Fruit fly (Drosophila melanogaster) whole organism, embryonic: ENCODE data around the gene Tbcd.

Experiments
- Atf3 ChIP-seq: fragments of 200-800 bp; sonication (Bioruptor generic); optimal IDR thresholded peaks from 3 replicates; lab custom pipeline; 2016; ENCODE audit warnings: missing biosample characterization, missing genetic modification characterization
- Bgb ChIP-seq: fragments of 200-800 bp; sonication (Bioruptor generic); IDR thresholded peaks from 2 replicates; pipeline ENCODE4 v1.3.6; 2022; ENCODE audit warnings: missing biosample characterization, missing genetic modification characterization; ENCODE audit not compliant: partially characterized antibody
- CG11085 ChIP-seq: fragments of 200-800 bp; sonication (Bioruptor generic); IDR thresholded peaks from 2 replicates; pipeline ENCODE4 v1.3.6; 2022; ENCODE audit warnings: missing biosample characterization, missing genetic modification characterization
- CG11247 ChIP-seq: fragments of 200-800 bp; sonication (Bioruptor generic); IDR thresholded peaks from 2 replicates; pipeline ENCODE4 v1.3.6; 2022; ENCODE audit warnings: missing biosample characterization, missing genetic modification characterization
- CG12155 ChIP-seq: fragments of 200-800 bp; sonication (Bioruptor generic); optimal IDR thresholded peaks from 3 replicates; lab custom pipeline; 2016; ENCODE audit warnings: missing biosample characterization, missing genetic modification characterization
- CG12236 ChIP-seq: fragments of 200-800 bp; sonication (Bioruptor generic); optimal IDR thresholded peaks from 2 replicates; lab custom pipeline; 2016; ENCODE audit warnings: missing biosample characterization, missing genetic modification characterization
- CG12659 ChIP-seq: fragments of 200-800 bp; sonication (Bioruptor generic); optimal IDR thresholded peaks from 3 replicates; lab custom pipeline; 2017; ENCODE audit warnings: mild to moderate bottlenecking, missing biosample characterization, missing genetic modification reagents, missing genetic modification characterization
- CG15073 ChIP-seq: fragments of 200-800 bp; sonication (Bioruptor generic); optimal IDR thresholded peaks from 2 replicates; lab custom pipeline; 2016; ENCODE audit warnings: missing biosample characterization, missing genetic modification characterization
- CG1602 ChIP-seq: fragments of 200-800 bp; sonication (Bioruptor generic); optimal IDR thresholded peaks from 3 replicates; lab custom pipeline; 2016; ENCODE audit warnings: missing biosample characterization, missing genetic modification characterization
- CG1603 ChIP-seq: fragments of 200-800 bp; sonication (Bioruptor generic); optimal IDR thresholded peaks from 2 replicates; lab custom pipeline; 2019; ENCODE audit warnings: missing biosample characterization, mild to moderate bottlenecking, missing genetic modification characterization, moderate library complexity
- CG17612 ChIP-seq: fragments of 200-800 bp; sonication (Bioruptor generic); IDR thresholded peaks from 2 replicates; pipeline ENCODE4 v1.3.6; 2022; ENCODE audit warnings: missing biosample characterization, missing genetic modification characterization
- CG1832 ChIP-seq: fragments of 200-800 bp; sonication (Bioruptor generic); optimal IDR thresholded peaks from 2 replicates; lab custom pipeline; 2017; ENCODE audit warnings: missing biosample characterization, mild to moderate bottlenecking, missing genetic modification characterization, inconsistent platforms
- CG18599 ChIP-seq: fragments of 200-800 bp; sonication (Bioruptor generic); optimal IDR thresholded peaks from 3 replicates; lab custom pipeline; 2017; ENCODE audit warnings: missing biosample characterization, missing genetic modification characterization, mild to moderate bottlenecking, moderate library complexity, missing genetic modification reagents
- CG2678 ChIP-seq: fragments of 200-800 bp; sonication (Bioruptor generic); optimal IDR thresholded peaks from 3 replicates; lab custom pipeline; 2019; ENCODE audit warnings: missing biosample characterization, mild to moderate bottlenecking, missing genetic modification characterization, moderate library complexity
- CG2889 ChIP-seq: fragments of 200-800 bp; sonication (Bioruptor generic); IDR thresholded peaks from 3 replicates; pipeline ENCODE4 v1.3.6; 2022; ENCODE audit warnings: missing biosample characterization, missing genetic modification characterization
- CG33557 ChIP-seq: fragments of 200-800 bp; sonication (Bioruptor generic); optimal IDR thresholded peaks from 2 replicates; lab custom pipeline; 2019; ENCODE audit warnings: missing biosample characterization, mild to moderate bottlenecking, missing genetic modification characterization, moderate library complexity
- CG3995 ChIP-seq: fragments of 200-800 bp; sonication (Bioruptor generic); optimal IDR thresholded peaks from 3 replicates; lab custom pipeline; 2016; ENCODE audit warnings: missing biosample characterization, missing genetic modification characterization
- CG4328 ChIP-seq: fragments of 200-800 bp; sonication (Bioruptor generic); optimal IDR thresholded peaks from 3 replicates; lab custom pipeline; 2017; ENCODE audit warnings: missing biosample characterization, missing genetic modification reagents, missing genetic modification characterization
- CG6654 ChIP-seq: fragments of 200-800 bp; sonication (Bioruptor generic); optimal IDR thresholded peaks from 2 replicates; lab custom pipeline; 2017; ENCODE audit warnings: missing biosample characterization, mild to moderate bottlenecking, missing genetic modification characterization
- CG6689 ChIP-seq: fragments of 200-800 bp; sonication (Bioruptor generic); IDR thresholded peaks from 2 replicates; pipeline ENCODE4 v1.3.6; 2022; ENCODE audit warnings: missing biosample characterization, missing genetic modification characterization
- CG6813 ChIP-seq: fragments of 200-800 bp; sonication (Bioruptor generic); optimal IDR thresholded peaks from 2 replicates; lab custom pipeline; 2017; ENCODE audit warnings: missing biosample characterization, missing genetic modification characterization, mild to moderate bottlenecking, moderate library complexity, missing genetic modification reagents
- CG7271 ChIP-seq: fragments of 200-800 bp; sonication (Bioruptor generic); optimal IDR thresholded peaks from 2 replicates; lab custom pipeline; 2018; ENCODE audit warnings: missing biosample characterization, mild to moderate bottlenecking, missing genetic modification characterization, moderate library complexity
- CG7357 ChIP-seq: fragments of 200-800 bp; sonication (Bioruptor generic); IDR thresholded peaks from 3 replicates; pipeline ENCODE4 v1.3.6; 2022; ENCODE audit warnings: missing biosample characterization, missing genetic modification characterization
- CG8765 ChIP-seq: fragments of 200-800 bp; sonication (Bioruptor generic); IDR thresholded peaks from 2 replicates; pipeline ENCODE4 v1.3.6; 2022; ENCODE audit warnings: missing biosample characterization, missing genetic modification characterization
- D ChIP-seq, 2 experiments: fragments of 200-800 bp in 1 of 2; fragments of >200 bp in 1 of 2; sonication (Bioruptor generic) in 1 of 2; optimal IDR thresholded peaks; 2 replicates in 1 of 2; 3 replicates in 1 of 2; lab custom pipeline; 2017; ENCODE audit warnings: mild to moderate bottlenecking in 1 of 2, missing biosample characterization in 1 of 2, missing genetic modification characterization in 1 of 2, missing genetic modification reagents in 1 of 2
- Dek ChIP-seq: fragments of 200-800 bp; sonication (Bioruptor generic); optimal IDR thresholded peaks from 3 replicates; lab custom pipeline; 2019; ENCODE audit warnings: missing biosample characterization, mild to moderate bottlenecking, missing genetic modification characterization, moderate library complexity
- Dp ChIP-seq: fragments of 200-800 bp; sonication (Bioruptor generic); optimal IDR thresholded peaks from 2 replicates; lab custom pipeline; 2018; ENCODE audit warnings: missing biosample characterization, mild to moderate bottlenecking, missing genetic modification characterization, moderate library complexity
- ERR ChIP-seq: fragments of 200-800 bp; sonication (Bioruptor generic); optimal IDR thresholded peaks from 2 replicates; lab custom pipeline; 2016; ENCODE audit warnings: missing biosample characterization, missing genetic modification characterization
- Hand ChIP-seq: fragments of 200-800 bp; sonication (Bioruptor generic); optimal IDR thresholded peaks from 2 replicates; lab custom pipeline; 2017; ENCODE audit warnings: mild to moderate bottlenecking, missing biosample characterization, missing genetic modification reagents, missing genetic modification characterization
- Max ChIP-seq: fragments of 200-800 bp; sonication (Bioruptor generic); optimal IDR thresholded peaks from 2 replicates; lab custom pipeline; 2016; ENCODE audit warnings: missing biosample characterization, mild to moderate bottlenecking, missing genetic modification characterization
- Meics ChIP-seq: fragments of 200-800 bp; sonication (Bioruptor generic); optimal IDR thresholded peaks from 2 replicates; lab custom pipeline; 2017; ENCODE audit warnings: missing biosample characterization, mild to moderate bottlenecking, missing genetic modification characterization
- Oli ChIP-seq: fragments of 200-800 bp; sonication (Bioruptor generic); optimal IDR thresholded peaks from 2 replicates; lab custom pipeline; 2018; ENCODE audit warnings: missing biosample characterization, mild to moderate bottlenecking, missing genetic modification characterization, moderate library complexity
- Rx ChIP-seq: fragments of 200-800 bp; sonication (Bioruptor generic); IDR thresholded peaks from 2 replicates; pipeline ENCODE4 v1.3.6; 2022; ENCODE audit warnings: missing biosample characterization, missing genetic modification characterization
- Six4 ChIP-seq: fragments of 200-800 bp; sonication (Bioruptor generic); optimal IDR thresholded peaks from 2 replicates; lab custom pipeline; 2016; ENCODE audit warnings: missing biosample characterization, missing genetic modification characterization
- Vsx1 ChIP-seq: fragments of 200-800 bp; sonication (Bioruptor generic); optimal IDR thresholded peaks from 2 replicates; lab custom pipeline; 2017; ENCODE audit warnings: missing biosample characterization, mild to moderate bottlenecking, missing genetic modification characterization, missing genetic modification reagents
- ase ChIP-seq: fragments of 200-800 bp; sonication (Bioruptor generic); IDR thresholded peaks from 3 replicates; pipeline ENCODE4 v1.3.6; 2022; ENCODE audit warnings: missing biosample characterization, missing genetic modification characterization
- dmrt99B ChIP-seq: fragments of 200-800 bp; sonication (Bioruptor generic); optimal IDR thresholded peaks from 2 replicates; lab custom pipeline; 2018; ENCODE audit warnings: missing biosample characterization, mild to moderate bottlenecking, missing genetic modification characterization, moderate library complexity
- eyg ChIP-seq: fragments of 200-800 bp; sonication (Bioruptor generic); optimal IDR thresholded peaks from 3 replicates; lab custom pipeline; 2016; ENCODE audit warnings: missing biosample characterization, missing genetic modification characterization
- grn ChIP-seq: fragments of 200-800 bp; sonication (Bioruptor generic); optimal IDR thresholded peaks from 3 replicates; lab custom pipeline; 2017; ENCODE audit warnings: missing biosample characterization, missing genetic modification characterization
- klu ChIP-seq: fragments of 200-800 bp; sonication (Bioruptor generic); IDR thresholded peaks from 2 replicates; pipeline ENCODE4 v1.3.6; 2022; ENCODE audit warnings: missing biosample characterization, missing genetic modification characterization
- mld ChIP-seq: fragments of 200-800 bp; sonication (Bioruptor generic); IDR thresholded peaks from 3 replicates; pipeline ENCODE4 v1.3.6; 2022; ENCODE audit warnings: missing biosample characterization, missing genetic modification characterization; ENCODE audit not compliant: partially characterized antibody
- salm ChIP-seq: fragments of 200-800 bp; sonication (Bioruptor generic); optimal IDR thresholded peaks from 2 replicates; lab custom pipeline; 2018; ENCODE audit warnings: missing biosample characterization, mild to moderate bottlenecking, missing genetic modification characterization
- stc ChIP-seq: fragments of 200-800 bp; sonication (Bioruptor generic); IDR thresholded peaks from 2 replicates; pipeline ENCODE4 v1.3.6; 2022; ENCODE audit warnings: missing biosample characterization, missing genetic modification characterization
- tx ChIP-seq: fragments of 200-800 bp; sonication (Bioruptor generic); optimal IDR thresholded peaks from 2 replicates; lab custom pipeline; 2016; ENCODE audit warnings: missing biosample characterization, missing genetic modification characterization
- vnd ChIP-seq: fragments of 200-800 bp; sonication (Bioruptor generic); IDR thresholded peaks from 3 replicates; pipeline ENCODE4 v1.3.6; 2022; ENCODE audit warnings: missing biosample characterization, missing genetic modification characterization; ENCODE audit not compliant: partially characterized antibody
- zen ChIP-seq: fragments of 200-800 bp; sonication (Bioruptor generic); optimal IDR thresholded peaks from 3 replicates; lab custom pipeline; 2018; ENCODE audit warnings: missing biosample characterization, mild to moderate bottlenecking, missing genetic modification characterization, moderate library complexity

Tbcd gene

DNA sequence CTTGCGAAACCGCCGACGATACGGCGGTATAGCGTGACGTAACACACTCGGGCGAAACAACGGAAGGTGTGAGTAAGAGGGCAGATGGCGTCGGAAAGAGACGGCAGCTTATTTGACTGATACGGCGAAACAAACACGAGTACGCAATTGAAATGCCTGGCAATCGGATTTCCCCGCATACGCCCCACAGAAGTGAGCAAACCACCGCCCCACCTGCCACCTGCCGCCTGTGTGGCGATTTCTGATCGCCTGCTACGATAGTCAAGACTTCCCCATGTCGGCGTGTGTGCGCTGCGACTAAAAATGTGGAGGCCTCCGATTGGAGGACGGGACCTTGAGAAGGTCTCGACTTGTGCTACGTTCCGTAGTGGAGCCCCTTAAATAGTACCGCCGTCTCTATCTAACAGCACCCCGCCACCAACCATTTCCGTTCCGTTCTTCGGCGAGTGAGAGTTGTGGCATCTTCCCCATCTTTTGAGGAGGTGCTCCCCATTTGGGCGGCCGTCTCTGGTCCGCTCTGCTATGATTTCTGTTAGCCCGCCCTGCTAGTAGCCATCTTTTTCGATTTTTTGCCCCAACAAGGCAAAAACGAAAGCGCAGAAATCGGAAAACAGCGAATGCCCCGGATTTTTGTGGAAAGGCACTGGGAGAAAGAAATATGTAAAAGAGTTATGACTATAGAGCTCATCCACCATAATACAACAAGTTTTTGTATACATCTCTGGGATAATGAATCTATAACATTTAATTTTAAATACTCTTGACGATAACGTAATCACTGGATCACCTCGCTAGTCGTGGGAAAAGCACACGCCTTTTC, 51.5 kb downstream of the Tbcd start (continued):
- TF ChIP-seq CG11247 (GFP tag; lab: Robert Waterston, UW) (no peak), Six4 (GFP tag; lab: Kevin White, UChicago) (peak; percentile 84), CG2678 (tag; lab: Kevin White, UChicago) (peak; percentile 89), vnd (GFP tag; lab: Robert Waterston, UW) (no peak), CG7357 (GFP tag; lab: Robert Waterston, UW) (peak; percentile 76; the same call in 1 of the 3 replicates), grn (GFP tag; lab: Kevin White, UChicago) (peak; percentile 78), stc (GFP tag; lab: Robert Waterston, UW) (no peak), CG11085 (no peak), CG12236 (GFP tag; lab: Kevin White, UChicago) (peak; percentile 73), Oli (tag; lab: Kevin White, UChicago) (peak; percentile 91), Vsx1 (GFP tag; lab: Kevin White, UChicago) (peak; percentile 57), salm (peak; percentile 69), CG12155 (GFP tag; lab: Kevin White, UChicago) (peak; percentile 79), D (optimal IDR thresholded peaks at IDR 0.05; lab: Kevin White, UChicago) (no peak), D (GFP tag; optimal IDR thresholded peaks at IDR 0.05; lab: Kevin White, UChicago) (peak; percentile 87), CG6654 (GFP tag; lab: Kevin White, UChicago) (peak; percentile 67), CG8765 (no peak), CG6689 (no peak), tx (peak; percentile 80), CG18599 (GFP tag; lab: Kevin White, UChicago) (peak; percentile 93), Dp (GFP tag; lab: Kevin White, UChicago) (no peak), Bgb (no peak), Max (GFP tag; lab: Kevin White, UChicago) (peak; percentile 89), CG4328 (GFP tag; lab: Kevin White, UChicago) (peak; percentile 54), Atf3 (GFP tag; lab: Kevin White, UChicago) (peak; percentile 87), Rx (GFP tag; lab: Robert Waterston, UW) (no peak), Hand (GFP tag; lab: Kevin White, UChicago) (peak; percentile 50), CG1832 (GFP tag; lab: Kevin White, UChicago) (peak; percentile 83), zen (tag; lab: Kevin White, UChicago) (peak; percentile 57), Dek (tag; lab: Kevin White, UChicago) (peak; percentile 71), CG17612 (GFP tag; lab: Robert Waterston, UW) (no peak), klu (GFP tag; lab: Robert Waterston, UW) (no peak), CG2889 (GFP tag; lab: Robert Waterston, UW) (no peak), CG1603 (tag; lab: Kevin White, UChicago) (peak; percentile 95), CG7271 (tag; lab: Kevin White, UChicago) (peak; percentile 18), CG33557 (peak; percentile 32), mld (GFP tag; lab: Robert Waterston, UW) (no peak), CG3995 (no peak), CG12659 (GFP tag; lab: Kevin White, UChicago) (peak; percentile 82), CG6813 (GFP tag; lab: Kevin White, UChicago) (peak; percentile 76), ERR (GFP tag; lab: Kevin White, UChicago) (peak; percentile 73), CG15073 (GFP tag; lab: Kevin White, UChicago) (peak; percentile 32), ase (GFP tag; lab: Robert Waterston, UW) (no peak), dmrt99B (tag; lab: Kevin White, UChicago) (peak; percentile 88), eyg (GFP tag; lab: Kevin White, UChicago) (peak; percentile 80), CG1602 (GFP tag; lab: Kevin White, UChicago) (peak; percentile 86), Meics (GFP tag; lab: Kevin White, UChicago) (peak; percentile 87)
